Worm (Caenorhabditis elegans) whole organism, young adult: Measurements from ENCODE around the gene F09F9.1.

Experiments
- C17E4.6 ChIP-seq: fragments of 200-800 bp; sonication (Bioruptor generic); IDR thresholded peaks from 2 replicates; pipeline ENCODE4 v1.3.6; 2022; ENCODE audit warnings: missing genetic modification reagents, missing genetic modification characterization, missing compliant biosample characterization
- F52B5.7 ChIP-seq: sonication (generic microtip); optimal IDR thresholded peaks from 2 replicates; lab custom pipeline; 2016; ENCODE audit warnings: mild to moderate bottlenecking, missing genetic modification characterization, missing compliant biosample characterization
- F57C9.4 ChIP-seq: sonication (generic microtip); optimal IDR thresholded peaks from 2 replicates; lab custom pipeline; 2017; ENCODE audit warnings: mild to moderate bottlenecking, missing genetic modification characterization, missing compliant biosample characterization
- Y53F4B.3 ChIP-seq: fragments of 200-800 bp; sonication (Bioruptor generic); IDR thresholded peaks from 2 replicates; pipeline ENCODE4 v1.3.6; 2022; ENCODE audit warnings: missing genetic modification reagents, missing genetic modification characterization, missing compliant biosample characterization
- Y53G8AR.9 ChIP-seq: fragments of 200-800 bp; sonication (Bioruptor generic); conservative IDR thresholded peaks from 2 replicates; pipeline ENCODE4 v1.3.6; 2022; ENCODE audit warnings: missing genetic modification reagents, missing genetic modification characterization, missing compliant biosample characterization
- Y56A3A.18 ChIP-seq: fragments of 200-800 bp; sonication (Bioruptor generic); IDR thresholded peaks from 2 replicates; pipeline ENCODE4 v1.3.6; 2022; ENCODE audit warnings: missing genetic modification reagents, missing genetic modification characterization, missing compliant biosample characterization
- aptf-2 ChIP-seq: fragments of 200-800 bp; sonication (Bioruptor generic); conservative IDR thresholded peaks from 2 replicates; pipeline ENCODE4 v1.3.6; 2022; ENCODE audit warnings: missing genetic modification reagents, missing genetic modification characterization, missing compliant biosample characterization
- atf-7 ChIP-seq: sonication (generic microtip); optimal IDR thresholded peaks from 2 replicates; lab custom pipeline; 2017; ENCODE audit warnings: mild to moderate bottlenecking, missing genetic modification characterization, missing compliant biosample characterization
- athp-1 ChIP-seq: sonication (generic microtip); optimal IDR thresholded peaks from 2 replicates; lab custom pipeline; 2017; ENCODE audit warnings: mild to moderate bottlenecking, missing genetic modification characterization, missing compliant biosample characterization
- ceh-100 ChIP-seq: fragments of 200-800 bp; sonication (Bioruptor generic); IDR thresholded peaks from 2 replicates; pipeline ENCODE4 v1.3.6; 2022; ENCODE audit warnings: missing genetic modification reagents, missing genetic modification characterization, missing compliant biosample characterization
- ceh-27 ChIP-seq: fragments of 200-800 bp; sonication (Bioruptor generic); optimal IDR thresholded peaks from 2 replicates; lab custom pipeline; 2018; ENCODE audit warnings: mild to moderate bottlenecking, missing genetic modification characterization, moderate library complexity, missing compliant biosample characterization
- ceh-79 ChIP-seq: sonication (generic microtip); optimal IDR thresholded peaks from 2 replicates; lab custom pipeline; 2017; ENCODE audit warnings: mild to moderate bottlenecking, missing genetic modification characterization, missing compliant biosample characterization
- ceh-91 ChIP-seq: fragments of 200-800 bp; sonication (Bioruptor generic); IDR thresholded peaks from 2 replicates; pipeline ENCODE4 v1.3.6; 2022; ENCODE audit warnings: missing genetic modification reagents, missing genetic modification characterization, missing compliant biosample characterization
- dpl-1 ChIP-seq: fragments of 150-350 bp; optimal IDR thresholded peaks from 2 replicates; lab custom pipeline; 2014; ENCODE audit warnings: missing biosample characterization, missing genetic modification reagents, missing genetic modification characterization
- egl-18 ChIP-seq: fragments of 200-800 bp; sonication (Bioruptor generic); IDR thresholded peaks from 2 replicates; pipeline ENCODE4 v1.3.6; 2022; ENCODE audit warnings: missing genetic modification reagents, missing genetic modification characterization, missing compliant biosample characterization
- egl-44 ChIP-seq: fragments of 200-800 bp; sonication (Bioruptor generic); IDR thresholded peaks from 2 replicates; pipeline ENCODE4 v1.3.6; 2022; ENCODE audit warnings: missing genetic modification reagents, missing genetic modification characterization, missing compliant biosample characterization
- gei-17 ChIP-seq: fragments of 200-800 bp; sonication (Bioruptor generic); optimal IDR thresholded peaks from 2 replicates; lab custom pipeline; 2018; ENCODE audit warnings: mild to moderate bottlenecking, missing genetic modification characterization, missing compliant biosample characterization
- hlh-12 ChIP-seq: sonication (generic microtip); optimal IDR thresholded peaks from 2 replicates; lab custom pipeline; 2016; ENCODE audit warnings: missing genetic modification characterization, missing compliant biosample characterization
- hmg-1.2 ChIP-seq: fragments of 200-800 bp; sonication (Bioruptor generic); IDR thresholded peaks from 2 replicates; pipeline ENCODE4 v1.3.6; 2022; ENCODE audit warnings: missing genetic modification reagents, missing genetic modification characterization, missing compliant biosample characterization
- hrde-1 ChIP-seq: sonication (generic microtip); optimal IDR thresholded peaks from 2 replicates; lab custom pipeline; 2016; ENCODE audit warnings: missing genetic modification characterization, mild to moderate bottlenecking, missing compliant biosample characterization, moderate library complexity, missing genotype, missing genetic modification reagents, borderline replicate concordance
- lag-1 ChIP-seq: fragments of 200-800 bp; sonication (Bioruptor generic); IDR thresholded peaks from 2 replicates; pipeline ENCODE4 v1.3.6; 2022; ENCODE audit warnings: missing genetic modification reagents, missing genetic modification characterization, missing compliant biosample characterization
- let-607 ChIP-seq, 2 experiments: fragments of 200-800 bp in 1 of 2; sonication (Bioruptor generic) in 1 of 2; sonication (generic microtip) in 1 of 2; optimal IDR thresholded peaks; 2 replicates each; lab custom pipeline; 2016 to 2018; ENCODE audit warnings: mild to moderate bottlenecking in 2 of 2, missing compliant biosample characterization in 2 of 2, missing genetic modification characterization in 2 of 2, moderate library complexity in 2 of 2, missing genotype in 1 of 2
- lin-35 ChIP-seq, 3 experiments: fragments of 150-350 bp in 2 of 3; sonication (generic microtip) in 1 of 3; optimal IDR thresholded peaks; 2 replicates each; lab custom pipeline; 2014 to 2018; ENCODE audit warnings: missing biosample characterization in 3 of 3, missing genetic modification characterization in 3 of 3, missing genetic modification reagents in 3 of 3
- lin-54 ChIP-seq: fragments of 200-800 bp; sonication (Bioruptor generic); optimal IDR thresholded peaks from 2 replicates; lab custom pipeline; 2018; ENCODE audit warnings: mild to moderate bottlenecking, missing genetic modification characterization, missing compliant biosample characterization
- lir-1 ChIP-seq: fragments of 200-800 bp; sonication (Bioruptor generic); conservative IDR thresholded peaks from 2 replicates; pipeline ENCODE4 v1.3.6; 2022; ENCODE audit warnings: missing genetic modification reagents, missing genetic modification characterization, missing compliant biosample characterization
- madf-8 ChIP-seq: fragments of 200-800 bp; sonication (Bioruptor generic); conservative IDR thresholded peaks from 2 replicates; pipeline ENCODE4 v1.3.6; 2022; ENCODE audit warnings: missing genetic modification reagents, missing genetic modification characterization, missing compliant biosample characterization
- mcd-1 ChIP-seq: fragments of 200-800 bp; sonication (Bioruptor generic); IDR thresholded peaks from 2 replicates; pipeline ENCODE4 v1.3.6; 2022; ENCODE audit warnings: missing genetic modification reagents, missing genetic modification characterization, missing compliant biosample characterization
- mxl-1 ChIP-seq: sonication (generic microtip); optimal IDR thresholded peaks from 2 replicates; lab custom pipeline; 2016; ENCODE audit warnings: missing genetic modification characterization, missing compliant biosample characterization
- nfya-2 ChIP-seq: fragments of 200-800 bp; sonication (Bioruptor generic); IDR thresholded peaks from 2 replicates; pipeline ENCODE4 v1.3.6; 2022; ENCODE audit warnings: missing genetic modification reagents, missing genetic modification characterization, missing compliant biosample characterization
- nhr-179 ChIP-seq: sonication (generic microtip); optimal IDR thresholded peaks from 2 replicates; lab custom pipeline; 2016; ENCODE audit warnings: mild to moderate bottlenecking, missing genetic modification characterization, missing compliant biosample characterization
- nhr-27 ChIP-seq: fragments of 200-800 bp; sonication (Bioruptor generic); optimal IDR thresholded peaks from 2 replicates; lab custom pipeline; 2018; ENCODE audit warnings: mild to moderate bottlenecking, missing genetic modification characterization, moderate library complexity, missing compliant biosample characterization
- repo-1 ChIP-seq: sonication (generic microtip); optimal IDR thresholded peaks from 2 replicates; lab custom pipeline; 2017; ENCODE audit warnings: mild to moderate bottlenecking, missing genetic modification characterization, missing compliant biosample characterization
- sdz-38 ChIP-seq: sonication (generic microtip); optimal IDR thresholded peaks from 2 replicates; lab custom pipeline; 2016; ENCODE audit warnings: missing genotype, missing genetic modification characterization, missing compliant biosample characterization
- snpc-3.4 ChIP-seq: sonication (generic microtip); optimal IDR thresholded peaks from 2 replicates; lab custom pipeline; 2017; ENCODE audit warnings: missing genetic modification characterization, mild to moderate bottlenecking, missing compliant biosample characterization, antibody characterized with exemption, moderate library complexity, missing genotype, missing genetic modification reagents
- somi-1 ChIP-seq: fragments of 200-800 bp; sonication (Bioruptor generic); optimal IDR thresholded peaks from 2 replicates; lab custom pipeline; 2018; ENCODE audit warnings: mild to moderate bottlenecking, missing genetic modification characterization, missing compliant biosample characterization
- tbp1 ChIP-seq: fragments of 200-800 bp; sonication (Bioruptor generic); optimal IDR thresholded peaks from 2 replicates; lab custom pipeline; 2018; ENCODE audit warnings: mild to moderate bottlenecking, missing genetic modification characterization, missing compliant biosample characterization
- ztf-18 ChIP-seq: sonication (generic microtip); optimal IDR thresholded peaks from 2 replicates; lab custom pipeline; 2016; ENCODE audit warnings: missing genotype, mild to moderate bottlenecking, missing genetic modification characterization, missing compliant biosample characterization

F09F9.1 gene

ce11 chrX:4085489-4085888 lies 29.6 kb upstream of the F09F9.1 start:
- no peak for TF ChIP-seq ceh-100
- TF ChIP-seq Y53G8AR.9, result no peak
- no peak for TF ChIP-seq nhr-27
- no peak for TF ChIP-seq mxl-1
- TF ChIP-seq hmg-1.2 (GFP tag; lab: Robert Waterston, UW), result no peak
- no peak for TF ChIP-seq gei-17 (GFP tag; lab: Kevin White, UChicago)

ce11 chrX:4088943-4089342 lies 26.2 kb upstream of the F09F9.1 start:
- no peak for TF ChIP-seq hlh-12 (tag; lab: Kevin White, UChicago)
- no peak for TF ChIP-seq hrde-1 (tag; lab: Kevin White, UChicago)
- no peak for TF ChIP-seq C17E4.6
- no peak for TF ChIP-seq aptf-2 (GFP tag; lab: Robert Waterston, UW)
- TF ChIP-seq mcd-1, result no peak
- no peak for TF ChIP-seq F57C9.4 (tag; lab: Kevin White, UChicago)
- TF ChIP-seq egl-18 (GFP tag; lab: Robert Waterston, UW), result no peak
- TF ChIP-seq let-607 (tag; optimal IDR thresholded peaks at IDR 0.05; lab: Kevin White, UChicago), result no peak
- no peak for TF ChIP-seq Y53F4B.3 (GFP tag; lab: Robert Waterston, UW)
- no peak for TF ChIP-seq egl-44 (GFP tag; lab: Robert Waterston, UW)
- no peak for TF ChIP-seq madf-8
- TF ChIP-seq sdz-38 (tag; lab: Kevin White, UChicago), result no peak
- TF ChIP-seq ztf-18 (tag; lab: Kevin White, UChicago), result no peak
- TF ChIP-seq ceh-100, result no peak
- no peak for TF ChIP-seq ceh-91 (GFP tag; lab: Robert Waterston, UW)
- no peak for TF ChIP-seq lin-54
- TF ChIP-seq ceh-79, result no peak

ce11 chrX:4094979-4095378 lies 20.1 kb upstream of the F09F9.1 start:
- TF ChIP-seq ceh-27 (GFP tag; lab: Kevin White, UChicago), result no peak
- no peak for TF ChIP-seq somi-1
- no peak for TF ChIP-seq F52B5.7 (tag; lab: Kevin White, UChicago)
- no peak for TF ChIP-seq dpl-1 (GFP tag; lab: Kevin White, UChicago)
- TF ChIP-seq lag-1 (GFP tag; lab: Robert Waterston, UW), result no peak
- TF ChIP-seq Y56A3A.18 (GFP tag; lab: Robert Waterston, UW), result no peak
- no peak for TF ChIP-seq lin-35 (GFP tag; optimal IDR thresholded peaks at IDR 0.05; lab: Kevin White, UChicago)
- TF ChIP-seq nhr-179 (tag; lab: Kevin White, UChicago), result no peak
- TF ChIP-seq athp-1 (tag; lab: Kevin White, UChicago), result no peak
- TF ChIP-seq repo-1 (tag; lab: Kevin White, UChicago), result no peak
- TF ChIP-seq atf-7 (tag; lab: Kevin White, UChicago), result no peak
- no peak for TF ChIP-seq snpc-3.4 (tag; lab: Kevin White, UChicago)
- TF ChIP-seq lir-1 (GFP tag; lab: Robert Waterston, UW), result no peak
- no peak for TF ChIP-seq nfya-2 (GFP tag; lab: Robert Waterston, UW)
- no peak for TF ChIP-seq tbp1 (GFP tag; lab: Kevin White, UChicago)
- TF ChIP-seq, all 124 proteins: peak for 0
